In genomic region chrX:12471408-12471807, dm6 we compare ENCODE assay signal across 5 fruit fly cellular contexts.
TF ChIP-seq lines count a peak whose summit lies in the region.

No protein-coding gene starts in this region.

- no peak for TF ChIP-seq CTCF in whole organism, embryonic (GFP tag; optimal IDR thresholded peaks at IDR 0.05; lab: Kevin White, UChicago)

TF ChIP-seq in whole organism, adult, 20 proteins besides CTCF, POLR2A, EP300 and RAD21:
- no peak for TF ChIP-seq CG5204 (GFP tag; optimal IDR thresholded peaks at IDR 0.05; lab: Kevin White, UChicago)
- peak; percentile 65 for TF ChIP-seq CG14711 (tag; optimal IDR thresholded peaks at IDR 0.05; lab: Kevin White, UChicago)

TF ChIP-seq in whole organism, embryonic, 481 proteins besides CTCF, POLR2A, EP300 and RAD21 (continues in another document):
- TF ChIP-seq Bgb (GFP tag; IDR thresholded peaks at IDR 0.05; lab: Robert Waterston, UW; ENCODE audit: partially characterized antibody) (peak; percentile 34; the same call in 1 of the 2 replicates), Rfx (GFP tag; IDR thresholded peaks at IDR 0.05; lab: Robert Waterston, UW) (peak; percentile 19; the same call in 1 of the 2 replicates), CG16815 (GFP tag; optimal IDR thresholded peaks at IDR 0.05; lab: Kevin White, UChicago) (no peak), CG8290 (GFP tag; optimal IDR thresholded peaks at IDR 0.05; lab: Kevin White, UChicago) (no peak), CG8290 (tag; optimal IDR thresholded peaks at IDR 0.05; lab: Kevin White, UChicago) (peak in 1 of 2 experiments; percentile 50), NFAT (GFP tag; IDR thresholded peaks at IDR 0.05; lab: Robert Waterston, UW) (peak; percentile 32; the same call in 1 of the 2 replicates), Spps (tag; optimal IDR thresholded peaks at IDR 0.05; lab: Kevin White, UChicago) (no peak), D (optimal IDR thresholded peaks at IDR 0.05; lab: Kevin White, UChicago) (no peak), D (GFP tag; optimal IDR thresholded peaks at IDR 0.05; lab: Kevin White, UChicago) (no peak), CG11085 (GFP tag; IDR thresholded peaks at IDR 0.05; lab: Robert Waterston, UW) (no peak), CG34422 (GFP tag; IDR thresholded peaks at IDR 0.05; lab: Robert Waterston, UW) (peak; percentile 38; the same call in 1 of the 3 replicates), Fer1 (GFP tag; optimal IDR thresholded peaks at IDR 0.05; lab: Kevin White, UChicago) (no peak), lab (GFP tag; optimal IDR thresholded peaks at IDR 0.05; lab: Kevin White, UChicago) (peak; percentile 15), pzg (GFP tag; optimal IDR thresholded peaks at IDR 0.05; lab: Kevin White, UChicago) (peak; percentile 12), sens (GFP tag; lab: Kevin White, UChicago) (peak; percentile 16), Nf-YC (tag; optimal IDR thresholded peaks at IDR 0.05; lab: Kevin White, UChicago) (peak; percentile 0), rib (GFP tag; IDR thresholded peaks at IDR 0.05; lab: Robert Waterston, UW) (peak; percentile 39; the same call in 1 of the 2 replicates), zen2 (GFP tag; IDR thresholded peaks at IDR 0.05; lab: Robert Waterston, UW; ENCODE audit: partially characterized antibody) (no peak), Gug (GFP tag; IDR thresholded peaks at IDR 0.05; lab: Robert Waterston, UW) (no peak), ewg (GFP tag; optimal IDR thresholded peaks at IDR 0.05; lab: Kevin White, UChicago) (peak; percentile 57), caup (GFP tag; optimal IDR thresholded peaks at IDR 0.05; lab: Kevin White, UChicago; ENCODE audit: severe bottlenecking) (peak; percentile 3)

TF ChIP-seq in whole organism, prepupa, 60 proteins besides CTCF, POLR2A, EP300 and RAD21:
- no peak for TF ChIP-seq Blimp-1 (GFP tag; optimal IDR thresholded peaks at IDR 0.05; lab: Kevin White, UChicago)
- TF ChIP-seq CG3919 (GFP tag; optimal IDR thresholded peaks at IDR 0.05; lab: Kevin White, UChicago) = no peak
- peak; percentile 42 for TF ChIP-seq CG6854 (GFP tag; optimal IDR thresholded peaks at IDR 0.05; lab: Kevin White, UChicago)
- 0 out of 3 replicates have a peak, but pooled peaks have one; percentile 13 for TF ChIP-seq CG8119 (GFP tag; IDR thresholded peaks at IDR 0.05; lab: Robert Waterston, UW)
- no peak for TF ChIP-seq spab (GFP tag; optimal IDR thresholded peaks at IDR 0.05; lab: Kevin White, UChicago)
- TF ChIP-seq CG6163 (GFP tag; IDR thresholded peaks at IDR 0.05; lab: Robert Waterston, UW) = peak; percentile 44; the same call in 2 of the 3 replicates
- peak; percentile 17 for TF ChIP-seq Eip75B (GFP tag; optimal IDR thresholded peaks at IDR 0.05; lab: Kevin White, UChicago)
- TF ChIP-seq vri (GFP tag; optimal IDR thresholded peaks at IDR 0.05; lab: Kevin White, UChicago) = peak; percentile 29
- no peak for TF ChIP-seq fd85E (GFP tag; optimal IDR thresholded peaks at IDR 0.05; lab: Kevin White, UChicago)
- TF ChIP-seq Gug (GFP tag; IDR thresholded peaks at IDR 0.05; lab: Robert Waterston, UW) = no peak
- TF ChIP-seq ss (GFP tag; optimal IDR thresholded peaks at IDR 0.05; lab: Kevin White, UChicago) = peak in 1 of 2 experiments; percentile 7
- TF ChIP-seq CG6792 (GFP tag; optimal IDR thresholded peaks at IDR 0.05; lab: Kevin White, UChicago) = no peak
- no peak for TF ChIP-seq Eip93F (GFP tag; optimal IDR thresholded peaks at IDR 0.05; lab: Kevin White, UChicago)
- peak; percentile 22 for TF ChIP-seq Sox102F (GFP tag; optimal IDR thresholded peaks at IDR 0.05; lab: Kevin White, UChicago)
- peak; percentile 55 for TF ChIP-seq Eip78C (GFP tag; lab: Kevin White, UChicago)
- no peak for TF ChIP-seq pdm3 (GFP tag; optimal IDR thresholded peaks at IDR 0.05; lab: Kevin White, UChicago)
- peak; percentile 63; the same call in 2 of the 3 replicates for TF ChIP-seq eg (GFP tag; IDR thresholded peaks at IDR 0.05; lab: Robert Waterston, UW)
- TF ChIP-seq CG16779 (tag; optimal IDR thresholded peaks at IDR 0.05; lab: Kevin White, UChicago) = peak; percentile 2
- TF ChIP-seq dsx (GFP tag; optimal IDR thresholded peaks at IDR 0.05; lab: Kevin White, UChicago; ENCODE audit: poor library complexity, severe bottlenecking) = peak; percentile 14

TF ChIP-seq in whole organism, pupa, 21 proteins besides CTCF, POLR2A, EP300 and RAD21:
- TF ChIP-seq CG14655 (GFP tag; optimal IDR thresholded peaks at IDR 0.05; lab: Kevin White, UChicago) (no peak), CG12605 (GFP tag; IDR thresholded peaks at IDR 0.05; lab: Robert Waterston, UW) (peak; percentile 46), Ets98B (GFP tag; IDR thresholded peaks at IDR 0.05; lab: Robert Waterston, UW) (peak; percentile 27; the same call in 1 of the 2 replicates), CG4496 (GFP tag; IDR thresholded peaks at IDR 0.05; lab: Robert Waterston, UW) (peak; percentile 68; the same call in 2 of the 3 replicates), fd96Ca (GFP tag; IDR thresholded peaks at IDR 0.05; lab: Robert Waterston, UW) (peak; percentile 58; the same call in 2 of the 3 replicates), EcR (GFP tag; optimal IDR thresholded peaks at IDR 0.05; lab: Kevin White, UChicago) (no peak), CG15710 (tag; optimal IDR thresholded peaks at IDR 0.05; lab: Kevin White, UChicago) (no peak), CG8301 (tag; optimal IDR thresholded peaks at IDR 0.05; lab: Kevin White, UChicago) (no peak), CG9948 (tag; optimal IDR thresholded peaks at IDR 0.05; lab: Kevin White, UChicago) (no peak), gl (tag; optimal IDR thresholded peaks at IDR 0.05; lab: Kevin White, UChicago) (no peak), CG32121 (GFP tag; IDR thresholded peaks at IDR 0.05; lab: Robert Waterston, UW) (peak; percentile 27; the same call in 1 of the 2 replicates), Pif1A (GFP tag; optimal IDR thresholded peaks at IDR 0.05; lab: Kevin White, UChicago) (no peak)

TF ChIP-seq in whole organism, wandering third instar larva, 38 proteins besides CTCF, POLR2A, EP300 and RAD21:
- TF ChIP-seq Jra (GFP tag; optimal IDR thresholded peaks at IDR 0.05; lab: Kevin White, UChicago) (peak; percentile 7), tai (GFP tag; optimal IDR thresholded peaks at IDR 0.05; lab: Kevin White, UChicago) (no peak), dmrt93B (GFP tag; optimal IDR thresholded peaks at IDR 0.05; lab: Kevin White, UChicago) (no peak), dl (GFP tag; optimal IDR thresholded peaks at IDR 0.05; lab: Kevin White, UChicago; ENCODE audit: insufficient read depth in 1 of 2, partially characterized antibody in 2 of 2) (peak; percentile 2 to 47), rgr (GFP tag; optimal IDR thresholded peaks at IDR 0.05; lab: Kevin White, UChicago) (peak; percentile 18), lola (GFP tag; optimal IDR thresholded peaks at IDR 0.05; lab: Kevin White, UChicago) (no peak), Dif (GFP tag; optimal IDR thresholded peaks at IDR 0.05; lab: Kevin White, UChicago; ENCODE audit: partially characterized antibody) (peak; percentile 9), Mio (GFP tag; optimal IDR thresholded peaks at IDR 0.05; lab: Kevin White, UChicago) (no peak), fru (GFP tag; optimal IDR thresholded peaks at IDR 0.05; lab: Kevin White, UChicago) (peak; percentile 64)
